Worm (Caenorhabditis elegans) whole organism, young adult: ENCODE data around the gene Y40B10A.5.
A peak's percentile ranks its signal among the peaks of the same experiment; 100 is the strongest.

Experiments used
- B0336.3 ChIP-seq: fragments of 200-800 bp; sonication (Bioruptor generic); IDR thresholded peaks from 2 replicates; pipeline ENCODE4 v1.3.6; 2022; ENCODE audit warnings: missing genetic modification characterization, missing compliant biosample characterization
- F33H1.4 ChIP-seq: fragments of 200-800 bp; sonication (Bioruptor generic); IDR thresholded peaks from 2 replicates; pipeline ENCODE4 v1.3.6; 2022; ENCODE audit warnings: missing genetic modification reagents, missing genetic modification characterization, missing compliant biosample characterization
- F37B4.10 ChIP-seq: fragments of 200-800 bp; sonication (Bioruptor generic); IDR thresholded peaks from 2 replicates; pipeline ENCODE4 v1.3.6; 2022; ENCODE audit warnings: missing genetic modification characterization, missing compliant biosample characterization
- F39B2.1 ChIP-seq: fragments of 200-800 bp; sonication (Bioruptor generic); IDR thresholded peaks from 2 replicates; pipeline ENCODE4 v1.3.6; 2022; ENCODE audit warnings: missing genetic modification reagents, missing genetic modification characterization, missing compliant biosample characterization
- F49E8.2 ChIP-seq: sonication (generic microtip); optimal IDR thresholded peaks from 3 replicates; lab custom pipeline; 2017; ENCODE audit warnings: missing genetic modification characterization, mild to moderate bottlenecking, missing compliant biosample characterization, antibody characterized with exemption, moderate library complexity; ENCODE audit not compliant: insufficient read depth
- F57A8.1 ChIP-seq: fragments of 200-800 bp; sonication (Bioruptor generic); optimal IDR thresholded peaks from 2 replicates; lab custom pipeline; 2018; ENCODE audit warnings: mild to moderate bottlenecking, missing genetic modification characterization, moderate library complexity, missing compliant biosample characterization
- T26A5.8 ChIP-seq: sonication (generic microtip); optimal IDR thresholded peaks from 2 replicates; lab custom pipeline; 2016; ENCODE audit warnings: missing genetic modification characterization, missing compliant biosample characterization
- akir-1 ChIP-seq: fragments of 200-800 bp; sonication (Bioruptor generic); optimal IDR thresholded peaks from 2 replicates; lab custom pipeline; 2018; ENCODE audit warnings: mild to moderate bottlenecking, missing genetic modification characterization, moderate library complexity, missing compliant biosample characterization
- ama-1 ChIP-seq, 3 experiments: fragments of 150-350 bp in 1 of 3; sonication (generic microtip) in 2 of 3; optimal IDR thresholded peaks; 2 replicates each; lab custom pipeline; 2014 to 2018; ENCODE audit warnings: missing biosample characterization in 2 of 3, missing genetic modification characterization in 2 of 3, missing genetic modification reagents in 2 of 3
- aptf-2 ChIP-seq: fragments of 200-800 bp; sonication (Bioruptor generic); conservative IDR thresholded peaks from 2 replicates; pipeline ENCODE4 v1.3.6; 2022; ENCODE audit warnings: missing genetic modification reagents, missing genetic modification characterization, missing compliant biosample characterization
- atf-7 ChIP-seq: sonication (generic microtip); optimal IDR thresholded peaks from 2 replicates; lab custom pipeline; 2017; ENCODE audit warnings: mild to moderate bottlenecking, missing genetic modification characterization, missing compliant biosample characterization
- attf-6 ChIP-seq: fragments of 200-800 bp; sonication (Bioruptor generic); IDR thresholded peaks from 2 replicates; pipeline ENCODE4 v1.3.6; 2022; ENCODE audit warnings: missing genetic modification reagents, missing genetic modification characterization, missing compliant biosample characterization
- ceh-100 ChIP-seq: fragments of 200-800 bp; sonication (Bioruptor generic); IDR thresholded peaks from 2 replicates; pipeline ENCODE4 v1.3.6; 2022; ENCODE audit warnings: missing genetic modification reagents, missing genetic modification characterization, missing compliant biosample characterization
- ceh-27 ChIP-seq: fragments of 200-800 bp; sonication (Bioruptor generic); optimal IDR thresholded peaks from 2 replicates; lab custom pipeline; 2018; ENCODE audit warnings: mild to moderate bottlenecking, missing genetic modification characterization, moderate library complexity, missing compliant biosample characterization
- ceh-58 ChIP-seq: fragments of 200-800 bp; sonication (Bioruptor generic); IDR thresholded peaks from 2 replicates; pipeline ENCODE4 v1.3.6; 2022; ENCODE audit warnings: missing genetic modification characterization, missing compliant biosample characterization
- dox-1 ChIP-seq: fragments of 200-800 bp; sonication (Bioruptor generic); IDR thresholded peaks from 2 replicates; pipeline ENCODE4 v1.3.6; 2022; ENCODE audit warnings: missing genetic modification reagents, missing genetic modification characterization, missing compliant biosample characterization
- dpff-1 ChIP-seq: sonication (generic microtip); optimal IDR thresholded peaks from 2 replicates; lab custom pipeline; 2017; ENCODE audit warnings: mild to moderate bottlenecking, missing genetic modification characterization, missing compliant biosample characterization
- egl-44 ChIP-seq: fragments of 200-800 bp; sonication (Bioruptor generic); IDR thresholded peaks from 2 replicates; pipeline ENCODE4 v1.3.6; 2022; ENCODE audit warnings: missing genetic modification reagents, missing genetic modification characterization, missing compliant biosample characterization
- ekl-4 ChIP-seq: fragments of 200-800 bp; sonication (Bioruptor generic); IDR thresholded peaks from 2 replicates; pipeline ENCODE4 v1.3.6; 2022; ENCODE audit warnings: missing genetic modification reagents, missing genetic modification characterization, missing compliant biosample characterization
- gei-17 ChIP-seq: fragments of 200-800 bp; sonication (Bioruptor generic); optimal IDR thresholded peaks from 2 replicates; lab custom pipeline; 2018; ENCODE audit warnings: mild to moderate bottlenecking, missing genetic modification characterization, missing compliant biosample characterization
- lsy-27 ChIP-seq: sonication (generic microtip); optimal IDR thresholded peaks from 2 replicates; lab custom pipeline; 2017; ENCODE audit warnings: missing genetic modification characterization, mild to moderate bottlenecking, missing compliant biosample characterization, antibody characterized with exemption, missing genotype, borderline replicate concordance; ENCODE audit not compliant: insufficient read depth
- madf-10 ChIP-seq: sonication (generic microtip); optimal IDR thresholded peaks from 2 replicates; lab custom pipeline; 2016; ENCODE audit warnings: mild to moderate bottlenecking, missing genetic modification characterization, missing compliant biosample characterization
- madf-3 ChIP-seq: fragments of 200-800 bp; sonication (Bioruptor generic); IDR thresholded peaks from 2 replicates; pipeline ENCODE4 v1.3.6; 2022; ENCODE audit warnings: missing genetic modification reagents, missing genetic modification characterization, missing compliant biosample characterization
- mes-4 ChIP-seq: sonication (generic microtip); optimal IDR thresholded peaks from 2 replicates; lab custom pipeline; 2016; ENCODE audit warnings: missing genotype, missing genetic modification characterization, missing compliant biosample characterization
- nhr-120 ChIP-seq: fragments of 200-800 bp; sonication (Bioruptor generic); IDR thresholded peaks from 2 replicates; pipeline ENCODE4 v1.3.6; 2022; ENCODE audit warnings: missing genetic modification characterization, missing compliant biosample characterization
- nhr-179 ChIP-seq: sonication (generic microtip); optimal IDR thresholded peaks from 2 replicates; lab custom pipeline; 2016; ENCODE audit warnings: mild to moderate bottlenecking, missing genetic modification characterization, missing compliant biosample characterization
- nhr-27 ChIP-seq: fragments of 200-800 bp; sonication (Bioruptor generic); optimal IDR thresholded peaks from 2 replicates; lab custom pipeline; 2018; ENCODE audit warnings: mild to moderate bottlenecking, missing genetic modification characterization, moderate library complexity, missing compliant biosample characterization
- nhr-80 ChIP-seq: sonication (generic microtip); optimal IDR thresholded peaks from 2 replicates; lab custom pipeline; 2016; ENCODE audit warnings: missing genetic modification characterization, missing compliant biosample characterization
- pbrm-1 ChIP-seq: fragments of 200-800 bp; sonication (Bioruptor generic); IDR thresholded peaks from 2 replicates; pipeline ENCODE4 v1.3.6; 2022; ENCODE audit warnings: missing genetic modification reagents, missing genetic modification characterization, missing compliant biosample characterization
- pha-4 ChIP-seq: fragments of 150-350 bp; sonication (generic microtip); optimal IDR thresholded peaks from 2 replicates; lab custom pipeline; 2014; ENCODE audit warnings: missing biosample characterization, missing genetic modification reagents, missing genetic modification characterization
- rec-8 ChIP-seq, 2 experiments: sonication (generic microtip); optimal IDR thresholded peaks; 2 replicates each; lab custom pipeline; 2016; ENCODE audit warnings: mild to moderate bottlenecking in 2 of 2, missing genetic modification characterization in 2 of 2, missing genetic modification reagents in 2 of 2, missing genotype in 2 of 2, missing biosample characterization in 1 of 2, missing compliant biosample characterization in 1 of 2, moderate library complexity in 1 of 2
- repo-1 ChIP-seq: sonication (generic microtip); optimal IDR thresholded peaks from 2 replicates; lab custom pipeline; 2017; ENCODE audit warnings: mild to moderate bottlenecking, missing genetic modification characterization, missing compliant biosample characterization
- rpc-1 ChIP-seq, 2 experiments: fragments of 150-350 bp in 1 of 2; sonication (generic microtip) in 1 of 2; optimal IDR thresholded peaks; 2 replicates each; lab custom pipeline; 2014 to 2018; ENCODE audit warnings: missing biosample characterization in 1 of 2, missing genetic modification characterization in 1 of 2, missing genetic modification reagents in 1 of 2, missing genotype in 1 of 2
- snpc-1.1 ChIP-seq: sonication (generic microtip); optimal IDR thresholded peaks from 2 replicates; lab custom pipeline; 2017; ENCODE audit warnings: missing genetic modification characterization, mild to moderate bottlenecking, missing compliant biosample characterization, antibody characterized with exemption, moderate library complexity, missing genotype, missing genetic modification reagents; ENCODE audit not compliant: insufficient read depth
- tbp1 ChIP-seq: fragments of 200-800 bp; sonication (Bioruptor generic); optimal IDR thresholded peaks from 2 replicates; lab custom pipeline; 2018; ENCODE audit warnings: mild to moderate bottlenecking, missing genetic modification characterization, missing compliant biosample characterization
- tbx-9 ChIP-seq: sonication (generic microtip); optimal IDR thresholded peaks from 2 replicates; lab custom pipeline; 2016; ENCODE audit warnings: borderline replicate concordance, missing genetic modification characterization, inconsistent platforms, missing compliant biosample characterization
- zfh-2 ChIP-seq: fragments of 200-800 bp; sonication (Bioruptor generic); conservative IDR thresholded peaks from 2 replicates; pipeline ENCODE4 v1.3.6; 2022; ENCODE audit warnings: missing genetic modification reagents, missing genetic modification characterization, missing compliant biosample characterization
- zim-3 ChIP-seq: sonication (generic microtip); optimal IDR thresholded peaks from 2 replicates; lab custom pipeline; 2017; ENCODE audit warnings: mild to moderate bottlenecking, missing genetic modification characterization, moderate library complexity, missing compliant biosample characterization
- ztf-22 ChIP-seq: fragments of 200-800 bp; sonication (Bioruptor generic); optimal IDR thresholded peaks from 2 replicates; lab custom pipeline; 2018; ENCODE audit warnings: mild to moderate bottlenecking, missing genetic modification characterization, moderate library complexity, missing compliant biosample characterization
- ztf-26 ChIP-seq: sonication (generic microtip); optimal IDR thresholded peaks from 2 replicates; lab custom pipeline; 2017; ENCODE audit warnings: missing genetic modification characterization, missing compliant biosample characterization
- ztf-6 ChIP-seq: fragments of 200-800 bp; sonication (Bioruptor generic); IDR thresholded peaks from 2 replicates; pipeline ENCODE4 v1.3.6; 2022; ENCODE audit warnings: missing genetic modification reagents, missing genetic modification characterization, missing compliant biosample characterization

Gene Y40B10A.5

DNA sequence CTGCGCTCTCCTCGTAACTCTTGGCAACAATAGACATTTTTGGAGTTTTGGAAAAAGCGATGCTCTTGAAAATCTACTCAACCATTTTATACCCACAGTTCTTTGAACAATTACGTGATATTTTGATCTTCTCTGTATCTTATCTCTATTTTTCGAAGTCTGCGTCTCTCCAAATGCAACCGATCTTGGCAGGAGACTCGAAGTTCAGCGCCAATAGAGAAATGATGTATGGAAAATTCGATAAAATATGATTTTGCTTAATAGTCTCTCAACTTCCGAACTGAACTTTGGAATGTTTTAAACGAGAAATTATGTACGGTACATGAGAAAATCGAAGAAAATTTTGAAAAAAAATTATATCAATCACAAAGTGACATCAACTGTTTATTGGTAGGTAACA lies 4.3 kb upstream of the Y40B10A.5 start, which contains the start of gene comt-4:
Gene comt-4, minus strand, starts transcription at position 50 of the 400 bp plus-strand sequence.
- TF ChIP-seq pha-4 (tag; lab: Kevin White, UChicago), result no peak
- peak; percentile 31 for TF ChIP-seq nhr-80 (tag; lab: Kevin White, UChicago)

DNA sequence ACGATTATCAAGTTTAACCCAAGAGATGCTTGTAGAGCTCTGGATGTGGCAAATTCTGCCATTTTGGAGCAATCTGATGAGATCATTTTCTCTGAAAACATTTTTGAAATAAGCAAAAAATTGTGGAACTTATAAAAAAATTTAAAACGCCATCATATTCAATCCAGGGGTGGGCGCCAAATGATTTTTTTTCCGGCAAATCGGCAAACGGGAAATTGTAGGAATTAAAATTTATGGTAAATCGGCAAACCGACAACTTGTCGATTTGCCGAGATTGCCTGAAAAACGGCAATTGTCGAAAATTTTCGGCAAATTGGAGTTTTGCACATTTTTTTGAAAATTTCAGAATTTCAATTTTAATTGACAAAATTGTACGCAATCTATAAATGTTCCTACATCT lies 10.3 kb downstream of the Y40B10A.5 start, which contains the start of gene srab-23:
Gene srab-23, minus strand, starts transcription at position 101 of the 400 bp plus-strand sequence.
- TF ChIP-seq attf-6 (no peak), F37B4.10 (GFP tag; lab: Robert Waterston, UW) (no peak), repo-1 (tag; lab: Kevin White, UChicago) (no peak), ztf-26 (tag; lab: Kevin White, UChicago) (no peak), nhr-27 (tag; lab: Kevin White, UChicago) (no peak), pha-4 (tag; lab: Kevin White, UChicago) (no peak), ztf-22 (GFP tag; lab: Kevin White, UChicago) (no peak), ceh-27 (no peak), dpff-1 (tag; lab: Kevin White, UChicago) (no peak), egl-44 (GFP tag; lab: Robert Waterston, UW) (no peak), T26A5.8 (tag; lab: Kevin White, UChicago) (no peak), pbrm-1 (GFP tag; lab: Robert Waterston, UW) (no peak), nhr-80 (tag; lab: Kevin White, UChicago) (no peak), lsy-27 (no peak), ztf-6 (GFP tag; lab: Robert Waterston, UW) (no peak), akir-1 (GFP tag; lab: Kevin White, UChicago) (no peak)

DNA sequence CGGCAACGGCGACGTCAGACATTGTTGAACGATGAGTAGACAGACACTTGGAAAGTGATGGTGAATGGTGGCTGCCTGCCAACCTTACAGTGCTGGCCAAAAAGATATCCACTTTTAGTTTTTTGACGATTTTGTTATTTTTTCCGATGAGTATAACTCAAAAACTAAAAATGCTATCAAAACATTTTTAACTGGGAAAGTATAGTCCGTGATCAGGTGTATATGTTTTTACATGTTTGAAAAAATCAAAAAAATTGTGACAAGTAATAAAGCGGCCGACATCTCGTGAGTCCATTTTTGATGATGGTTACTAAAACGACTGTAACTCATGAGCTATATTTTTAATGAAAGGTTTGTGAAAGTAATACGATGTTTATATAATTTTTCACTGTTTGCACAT lies 14.4 kb downstream of the Y40B10A.5 start, which contains the start of gene hil-6:
Gene hil-6, minus strand, starts transcription at position 101 of the 400 bp plus-strand sequence.
- no peak for TF ChIP-seq dox-1 (GFP tag; lab: Robert Waterston, UW)
- TF ChIP-seq snpc-1.1 (tag; lab: Kevin White, UChicago), result no peak
- TF ChIP-seq F37B4.10 (GFP tag; lab: Robert Waterston, UW), result no peak

DNA sequence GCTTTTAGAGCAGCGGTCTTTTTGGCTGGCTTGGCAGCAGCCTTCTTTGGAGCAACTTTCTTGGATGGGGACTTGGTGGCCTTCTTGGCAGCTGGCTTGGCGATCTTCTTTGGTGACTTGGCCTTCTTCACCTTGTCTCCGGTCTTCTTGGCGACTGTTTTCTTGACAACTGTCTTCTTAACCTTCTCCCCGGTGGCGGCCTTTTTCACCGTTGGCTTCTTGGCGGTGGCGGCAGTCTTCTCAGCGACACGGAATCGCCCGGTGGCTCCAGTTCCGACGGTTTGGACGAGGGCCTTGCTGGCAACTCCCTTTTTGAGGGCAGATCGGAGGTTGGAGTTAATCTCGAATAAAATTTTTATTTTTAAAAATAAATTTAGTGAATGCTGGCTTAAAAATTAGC lies 15.2 kb downstream of the Y40B10A.5 start:
- TF ChIP-seq F39B2.1, result no peak
- TF ChIP-seq zfh-2, result peak; percentile 46; the same call in 1 of the 2 replicates
- no peak for TF ChIP-seq ama-1 (optimal IDR thresholded peaks at IDR 0.05; lab: Kevin White, UChicago)
- TF ChIP-seq ama-1 (GFP tag; optimal IDR thresholded peaks at IDR 0.05; lab: Kevin White, UChicago), result no peak
- TF ChIP-seq tbp1 (GFP tag; lab: Kevin White, UChicago), result no peak
- 0 out of 2 replicates have a peak, but pooled peaks have one; percentile 51 for TF ChIP-seq madf-3 (GFP tag; lab: Robert Waterston, UW)
- no peak for TF ChIP-seq F33H1.4 (GFP tag; lab: Robert Waterston, UW)
- no peak for TF ChIP-seq ceh-100 (GFP tag; lab: Robert Waterston, UW)
- TF ChIP-seq ekl-4 (GFP tag; lab: Robert Waterston, UW), result no peak
- no peak for TF ChIP-seq atf-7 (tag; lab: Kevin White, UChicago)
- TF ChIP-seq nhr-179 (tag; lab: Kevin White, UChicago), result no peak
- no peak for TF ChIP-seq rpc-1 (optimal IDR thresholded peaks at IDR 0.05; lab: Kevin White, UChicago)
- TF ChIP-seq rpc-1 (tag; optimal IDR thresholded peaks at IDR 0.05; lab: Kevin White, UChicago), result no peak
- no peak for TF ChIP-seq mes-4 (tag; lab: Kevin White, UChicago)

DNA sequence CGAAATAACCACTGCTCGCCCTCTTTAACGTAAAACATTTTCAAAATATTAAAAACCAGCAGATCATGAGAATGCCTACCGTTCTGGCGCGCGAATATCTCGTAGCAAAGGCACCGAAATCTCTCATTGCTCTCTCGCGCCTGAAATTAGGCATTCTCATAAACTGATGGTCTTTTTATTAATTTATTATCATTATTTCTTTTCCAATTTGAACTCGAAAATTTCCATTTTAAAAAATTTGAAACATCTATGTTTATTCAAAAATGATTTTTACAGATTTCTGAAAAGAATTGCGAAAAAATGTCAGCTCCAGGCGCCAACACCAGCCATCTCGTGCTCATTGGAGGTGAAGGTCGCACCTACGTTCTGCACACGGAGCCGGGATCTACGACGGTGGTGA lies 16.0 kb downstream of the Y40B10A.5 start, which contains the start of gene F59A7.12:
Gene F59A7.12, plus strand, starts transcription at position 301 of the 400 bp plus-strand sequence.
- TF ChIP-seq ama-1 (optimal IDR thresholded peaks at IDR 0.05; lab: Kevin White, UChicago), result no peak
- TF ChIP-seq ama-1 (GFP tag; optimal IDR thresholded peaks at IDR 0.05; lab: Kevin White, UChicago), result no peak
- no peak for TF ChIP-seq madf-3 (GFP tag; lab: Robert Waterston, UW)
- TF ChIP-seq rec-8 (tag; optimal IDR thresholded peaks at IDR 0.05; lab: Kevin White, UChicago), result no peak
- TF ChIP-seq F57A8.1 (GFP tag; lab: Kevin White, UChicago), result no peak
- TF ChIP-seq aptf-2 (GFP tag; lab: Robert Waterston, UW), result no peak
- no peak for TF ChIP-seq tbx-9 (tag; lab: Kevin White, UChicago)
- TF ChIP-seq gei-17 (GFP tag; lab: Kevin White, UChicago), result no peak
- TF ChIP-seq zim-3 (tag; lab: Kevin White, UChicago), result no peak
- no peak for TF ChIP-seq dox-1 (GFP tag; lab: Robert Waterston, UW)
- no peak for TF ChIP-seq F49E8.2 (tag; lab: Kevin White, UChicago)
- no peak for TF ChIP-seq ztf-6 (GFP tag; lab: Robert Waterston, UW)
- no peak for TF ChIP-seq B0336.3 (GFP tag; lab: Robert Waterston, UW)
- TF ChIP-seq ceh-58, result no peak
- no peak for TF ChIP-seq madf-10 (tag; lab: Kevin White, UChicago)
- no peak for TF ChIP-seq nhr-120 (GFP tag; lab: Robert Waterston, UW)
